Worm (Caenorhabditis elegans): ENCODE measurements around the gene ifg-1.

ifg-1 gene

DNA sequence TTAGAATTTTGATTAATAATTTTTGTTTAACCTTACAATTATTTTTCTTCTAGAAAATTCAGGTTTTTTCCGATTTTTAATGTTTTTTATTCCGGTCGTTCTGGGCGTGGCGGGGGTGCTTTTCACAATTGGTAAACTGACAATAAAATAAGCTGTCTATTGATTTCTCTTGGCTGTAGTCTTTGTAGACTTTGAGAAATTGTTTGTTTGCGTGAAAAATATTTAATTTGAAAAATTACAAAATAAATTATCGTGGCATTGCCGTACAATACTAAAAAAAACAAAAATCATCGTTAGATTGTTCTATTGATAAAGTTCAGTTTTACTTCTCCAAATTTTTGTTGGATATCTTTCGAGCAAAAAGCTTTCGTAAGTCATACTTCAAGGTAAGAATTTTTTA lies 29.5 kb downstream of the ifg-1 start, which contains the start of gene F35C11.3:
Gene F35C11.3 (plus strand): TSS at position 301 of the 400 bp plus-strand sequence.
- TF ChIP-seq fos-1 (tag; optimal IDR thresholded peaks at IDR 0.05) (no peak), T20F7.1 (GFP tag; optimal IDR thresholded peaks at IDR 0.05) (no peak), egl-27 (tag; optimal IDR thresholded peaks at IDR 0.05) (no peak), aha-1 (tag) (no peak), lir-3 (tag; optimal IDR thresholded peaks at IDR 0.05) (no peak), lin-1 (GFP tag; IDR thresholded peaks at IDR 0.05) (no peak), tag-97 (GFP tag; IDR thresholded peaks at IDR 0.05) (no peak), hlh-11 (tag; optimal IDR thresholded peaks at IDR 0.05) (no peak), cey-2 (tag; optimal IDR thresholded peaks at IDR 0.05; ENCODE audit: borderline replicate concordance, insufficient read depth) (no peak), ceh-20 (GFP tag; IDR thresholded peaks at IDR 0.05) (no peak), fkh-10 (GFP tag; optimal IDR thresholded peaks at IDR 0.05) (no peak), aly-2 (tag; optimal IDR thresholded peaks at IDR 0.05) (no peak), php-3 (GFP tag; IDR thresholded peaks at IDR 0.05) (no peak), lsy-2 (tag; optimal IDR thresholded peaks at IDR 0.05) (no peak), mdt-29 (GFP tag; IDR thresholded peaks at IDR 0.05) (no peak), lin-29 (GFP tag; IDR thresholded peaks at IDR 0.05) (no peak), attf-4 (tag; optimal IDR thresholded peaks at IDR 0.05) (no peak), nhr-48 (tag; optimal IDR thresholded peaks at IDR 0.05) (no peak), snpc-1.2 (GFP tag; IDR thresholded peaks at IDR 0.05) (no peak), ces-1 (GFP tag; optimal IDR thresholded peaks at IDR 0.05) (no peak)

DNA sequence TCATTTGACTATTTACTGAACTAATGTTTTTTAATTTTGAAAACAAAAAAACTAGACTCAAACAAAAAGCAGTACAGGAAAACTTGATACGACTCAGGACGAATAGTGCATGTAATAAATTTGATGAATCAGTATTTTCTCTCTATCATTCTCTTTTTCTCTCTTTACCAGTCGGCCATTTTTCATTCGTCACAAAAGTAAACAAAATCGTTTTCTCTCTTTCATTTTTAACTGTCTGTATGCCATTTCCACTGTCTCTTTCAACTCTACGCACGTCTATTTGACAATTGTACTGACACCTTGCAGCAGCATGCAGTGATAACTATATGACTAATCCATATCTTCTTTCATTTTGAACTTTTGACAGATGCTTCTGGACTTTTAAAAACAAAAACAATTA lies 31.7 kb downstream of the ifg-1 start, which contains the start of the genes F35C11.2 and F35C11.4:
Gene F35C11.2 (minus strand): TSS at position 90 of the 400 bp plus-strand sequence.
Gene F35C11.4 (plus strand): TSS at position 260 of the 400 bp plus-strand sequence.
- TF ChIP-seq T20F7.1 (GFP tag; optimal IDR thresholded peaks at IDR 0.05) (peak; percentile 16), zfp-2 (tag; optimal IDR thresholded peaks at IDR 0.05) (no peak), aha-1 (tag) (peak; percentile 25), dmd-6 (GFP tag; IDR thresholded peaks at IDR 0.05) (peak; percentile 89), set-16 (GFP tag; IDR thresholded peaks at IDR 0.05) (no peak), php-3 (GFP tag; IDR thresholded peaks at IDR 0.05) (peak; percentile 43; the same call in 1 of the 2 replicates), hlh-11 (tag; optimal IDR thresholded peaks at IDR 0.05) (peak; percentile 80), nhr-48 (tag; optimal IDR thresholded peaks at IDR 0.05) (peak; percentile 31), daf-16 (GFP tag; optimal IDR thresholded peaks at IDR 0.05) (peak in 1 of 2 experiments; percentile 63), daf-16 (tag; optimal IDR thresholded peaks at IDR 0.05) (peak; percentile 85), pqm-1 (tag; optimal IDR thresholded peaks at IDR 0.05) (peak; percentile 64), tra-1 (GFP tag; IDR thresholded peaks at IDR 0.05) (0 out of 2 replicates have a peak, but pooled peaks have one; percentile 38), dve-1 (tag; optimal IDR thresholded peaks at IDR 0.05; ENCODE audit: insufficient read depth) (peak; percentile 79), tag-97 (GFP tag; IDR thresholded peaks at IDR 0.05) (no peak), pha-4 (GFP tag; IDR thresholded peaks at IDR 0.05) (no peak), pha-4 (tag; optimal IDR thresholded peaks at IDR 0.05) (peak; percentile 25), lin-13 (GFP tag; optimal IDR thresholded peaks at IDR 0.05) (no peak), nhr-28 (tag; optimal IDR thresholded peaks at IDR 0.05) (peak; percentile 70)

DNA sequence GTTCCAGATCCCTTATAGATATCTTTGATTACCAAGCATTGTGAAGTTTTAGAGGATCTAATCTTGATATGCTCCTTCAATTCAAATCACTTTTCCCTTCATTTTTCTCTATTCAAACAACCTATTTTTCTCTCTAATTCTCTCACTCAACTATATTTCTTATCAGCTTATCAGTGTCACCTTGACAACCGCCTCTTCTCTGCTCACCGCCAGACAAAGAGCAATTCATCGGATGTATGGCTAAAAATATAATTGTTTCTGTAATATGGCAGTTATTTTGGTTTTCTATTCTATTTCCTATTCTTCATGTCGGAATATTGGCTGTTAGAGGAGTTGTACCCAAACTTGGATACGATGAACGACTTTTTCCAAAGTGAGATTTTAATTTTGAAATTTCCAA lies 32.7 kb downstream of the ifg-1 start:
- TF ChIP-seq lim-7 (GFP tag; IDR thresholded peaks at IDR 0.05) = no peak
- no peak for TF ChIP-seq ztf-11 (tag; optimal IDR thresholded peaks at IDR 0.05)
- no peak for TF ChIP-seq madf-5 (GFP tag; IDR thresholded peaks at IDR 0.05)
- TF ChIP-seq spr-3 (GFP tag; optimal IDR thresholded peaks at IDR 0.05) = no peak
- peak; percentile 28 for TF ChIP-seq dve-1 (tag; optimal IDR thresholded peaks at IDR 0.05; ENCODE audit: insufficient read depth)
- TF ChIP-seq daf-16 (GFP tag; optimal IDR thresholded peaks at IDR 0.05) = no peak
- peak; percentile 4 for TF ChIP-seq daf-16 (tag; optimal IDR thresholded peaks at IDR 0.05)
- TF ChIP-seq nhr-25 (tag; optimal IDR thresholded peaks at IDR 0.05; ENCODE audit: borderline replicate concordance, insufficient read depth) = no peak
